Fruit fly (Drosophila melanogaster) whole organism, embryonic: ENCODE measurements around the gene CG31886.

Experiments used
- B-H2 ChIP-seq: fragments of 200-800 bp; sonication (Bioruptor generic); optimal IDR thresholded peaks from 2 replicates; lab custom pipeline; 2018; ENCODE audit warnings: missing biosample characterization, mild to moderate bottlenecking, missing genetic modification characterization
- CG12659 ChIP-seq: fragments of 200-800 bp; sonication (Bioruptor generic); optimal IDR thresholded peaks from 3 replicates; lab custom pipeline; 2017; ENCODE audit warnings: mild to moderate bottlenecking, missing biosample characterization, missing genetic modification reagents, missing genetic modification characterization
- CG13424 ChIP-seq: fragments of 200-800 bp; sonication (Bioruptor generic); optimal IDR thresholded peaks from 2 replicates; lab custom pipeline; 2019; ENCODE audit warnings: missing biosample characterization, mild to moderate bottlenecking, missing genetic modification characterization, moderate library complexity
- CG15269 ChIP-seq: fragments of 200-800 bp; sonication (Bioruptor generic); optimal IDR thresholded peaks from 2 replicates; lab custom pipeline; 2018; ENCODE audit warnings: missing biosample characterization, mild to moderate bottlenecking, missing genetic modification characterization, moderate library complexity
- CG16815 ChIP-seq: fragments of 200-800 bp; sonication (Bioruptor generic); optimal IDR thresholded peaks from 3 replicates; lab custom pipeline; 2017; ENCODE audit warnings: missing biosample characterization, mild to moderate bottlenecking, missing genetic modification characterization
- CG17361 ChIP-seq: fragments of 200-800 bp; sonication (Bioruptor generic); IDR thresholded peaks from 3 replicates; pipeline ENCODE4 v1.3.6; 2022; ENCODE audit warnings: missing biosample characterization, missing genetic modification characterization
- CG17568 ChIP-seq: fragments of 200-800 bp; sonication (Bioruptor generic); optimal IDR thresholded peaks from 2 replicates; lab custom pipeline; 2018; ENCODE audit warnings: missing biosample characterization, mild to moderate bottlenecking, missing genetic modification characterization, moderate library complexity
- CG17829 ChIP-seq: fragments of 200-800 bp; optimal IDR thresholded peaks from 2 replicates; lab custom pipeline; 2019; ENCODE audit warnings: missing biosample characterization, mild to moderate bottlenecking, missing genetic modification characterization, moderate library complexity
- CG1832 ChIP-seq: fragments of 200-800 bp; sonication (Bioruptor generic); optimal IDR thresholded peaks from 2 replicates; lab custom pipeline; 2017; ENCODE audit warnings: missing biosample characterization, mild to moderate bottlenecking, missing genetic modification characterization, inconsistent platforms
- CG32772 ChIP-seq: fragments of 200-800 bp; sonication (Bioruptor generic); IDR thresholded peaks from 2 replicates; pipeline ENCODE4 v1.3.6; 2022; ENCODE audit warnings: missing biosample characterization, missing genetic modification characterization
- CG34224 ChIP-seq: fragments of 200-800 bp; sonication (Bioruptor generic); IDR thresholded peaks from 3 replicates; pipeline ENCODE4 v1.3.6; 2022; ENCODE audit warnings: missing biosample characterization, missing genetic modification characterization; ENCODE audit not compliant: partially characterized antibody
- CG34376 ChIP-seq: fragments of 200-800 bp; sonication (Bioruptor generic); optimal IDR thresholded peaks from 2 replicates; lab custom pipeline; 2018; ENCODE audit warnings: missing biosample characterization, mild to moderate bottlenecking, missing genetic modification characterization
- CG42726 ChIP-seq: fragments of 200-800 bp; sonication (Bioruptor generic); IDR thresholded peaks from 2 replicates; pipeline ENCODE4 v1.3.6; 2022; ENCODE audit warnings: missing biosample characterization, missing genetic modification characterization; ENCODE audit not compliant: partially characterized antibody
- CG6272 ChIP-seq: fragments of 200-800 bp; sonication (Bioruptor generic); IDR thresholded peaks from 2 replicates; pipeline ENCODE4 v1.3.6; 2022; ENCODE audit warnings: missing biosample characterization, missing genetic modification characterization
- CG7372 ChIP-seq: fragments of 200-800 bp; sonication (Bioruptor generic); IDR thresholded peaks from 2 replicates; pipeline ENCODE4 v1.3.6; 2022; ENCODE audit warnings: missing biosample characterization, missing genetic modification characterization
- CG7556 ChIP-seq: fragments of 200-800 bp; sonication (Bioruptor generic); optimal IDR thresholded peaks from 2 replicates; lab custom pipeline; 2017; ENCODE audit warnings: missing biosample characterization, mild to moderate bottlenecking, missing genetic modification characterization
- CG8281 ChIP-seq: fragments of 200-800 bp; sonication (Bioruptor generic); optimal IDR thresholded peaks from 2 replicates; lab custom pipeline; 2018; ENCODE audit warnings: missing biosample characterization, mild to moderate bottlenecking, missing genetic modification characterization, moderate library complexity
- CG8924 ChIP-seq: fragments of 200-800 bp; optimal IDR thresholded peaks from 3 replicates; lab custom pipeline; 2019; ENCODE audit warnings: missing biosample characterization, mild to moderate bottlenecking, missing genetic modification characterization, moderate library complexity
- CG9215 ChIP-seq: fragments of 200-800 bp; sonication (Bioruptor generic); IDR thresholded peaks from 2 replicates; pipeline ENCODE4 v1.3.6; 2022; ENCODE audit warnings: missing biosample characterization, missing genetic modification characterization
- CG9817 ChIP-seq: fragments of 200-800 bp; sonication (Bioruptor generic); optimal IDR thresholded peaks from 2 replicates; lab custom pipeline; 2018; ENCODE audit warnings: missing biosample characterization, mild to moderate bottlenecking, missing genetic modification characterization, moderate library complexity
- CrebB ChIP-seq: fragments of 200-800 bp; sonication (Bioruptor generic); optimal IDR thresholded peaks from 3 replicates; lab custom pipeline; 2018; ENCODE audit warnings: missing biosample characterization, mild to moderate bottlenecking, missing genetic modification characterization
- E2f1 ChIP-seq: fragments of 200-800 bp; sonication (Bioruptor generic); IDR thresholded peaks from 2 replicates; pipeline ENCODE4 v1.3.6; 2022; ENCODE audit warnings: missing biosample characterization, missing genetic modification characterization
- GATAe ChIP-seq: fragments of 200-800 bp; sonication (Bioruptor generic); conservative IDR thresholded peaks from 2 replicates; pipeline ENCODE4 v1.3.6; 2022; ENCODE audit warnings: missing biosample characterization, missing genetic modification characterization
- Max ChIP-seq: fragments of 200-800 bp; sonication (Bioruptor generic); optimal IDR thresholded peaks from 2 replicates; lab custom pipeline; 2016; ENCODE audit warnings: missing biosample characterization, mild to moderate bottlenecking, missing genetic modification characterization
- Nf-YB ChIP-seq: fragments of 200-800 bp; sonication (Bioruptor generic); optimal IDR thresholded peaks from 3 replicates; lab custom pipeline; 2019; ENCODE audit warnings: missing biosample characterization, mild to moderate bottlenecking, missing genetic modification characterization, moderate library complexity
- Six4 ChIP-seq: fragments of 200-800 bp; sonication (Bioruptor generic); optimal IDR thresholded peaks from 2 replicates; lab custom pipeline; 2016; ENCODE audit warnings: missing biosample characterization, missing genetic modification characterization
- Stat92E ChIP-seq, 3 experiments: fragments of >200 bp in 2 of 3; fragments of 200-800 bp in 1 of 3; sonication (Bioruptor generic) in 1 of 3; optimal IDR thresholded peaks; 2 replicates each; lab custom pipeline; 2017 to 2019; ENCODE audit warnings: missing biosample characterization in 3 of 3, missing genetic modification characterization in 3 of 3, mild to moderate bottlenecking in 1 of 3, moderate library complexity in 1 of 3
- bcd ChIP-seq: fragments of 200-800 bp; sonication (Bioruptor generic); optimal IDR thresholded peaks from 2 replicates; lab custom pipeline; 2017; ENCODE audit warnings: missing biosample characterization, mild to moderate bottlenecking, missing genetic modification characterization
- cg ChIP-seq: fragments of 200-800 bp; sonication (Bioruptor generic); optimal IDR thresholded peaks from 3 replicates; lab custom pipeline; 2019; ENCODE audit warnings: missing biosample characterization, mild to moderate bottlenecking, missing genetic modification characterization, moderate library complexity
- danr ChIP-seq: fragments of 200-800 bp; sonication (Bioruptor generic); IDR thresholded peaks from 2 replicates; pipeline ENCODE4 v1.3.6; 2022; ENCODE audit warnings: missing biosample characterization, missing genetic modification characterization
- dimm ChIP-seq: fragments of 200-800 bp; sonication (Bioruptor generic); IDR thresholded peaks from 2 replicates; pipeline ENCODE4 v1.3.6; 2022; ENCODE audit warnings: missing biosample characterization, missing genetic modification characterization
- dpn ChIP-seq, 2 experiments: fragments of 200-800 bp; sonication (Bioruptor generic); optimal IDR thresholded peaks; 3 replicates each; lab custom pipeline; 2016; ENCODE audit warnings: missing biosample characterization in 2 of 2, missing genetic modification characterization in 2 of 2
- eve ChIP-seq, 2 experiments: fragments of >200 bp; optimal IDR thresholded peaks; 2 replicates each; lab custom pipeline; 2017; ENCODE audit warnings: missing biosample characterization in 2 of 2, missing genetic modification characterization in 2 of 2
- eyg ChIP-seq: fragments of 200-800 bp; sonication (Bioruptor generic); optimal IDR thresholded peaks from 3 replicates; lab custom pipeline; 2016; ENCODE audit warnings: missing biosample characterization, missing genetic modification characterization
- fd64A ChIP-seq: fragments of 200-800 bp; sonication (Bioruptor generic); optimal IDR thresholded peaks from 3 replicates; lab custom pipeline; 2018; ENCODE audit warnings: missing biosample characterization, mild to moderate bottlenecking, missing genetic modification characterization
- ftz-f1 ChIP-seq: fragments of 200-800 bp; sonication (Bioruptor generic); optimal IDR thresholded peaks from 2 replicates; lab custom pipeline; 2016; ENCODE audit warnings: missing biosample characterization, missing genetic modification characterization
- gfzf ChIP-seq: fragments of 200-800 bp; sonication (Bioruptor generic); optimal IDR thresholded peaks from 2 replicates; lab custom pipeline; 2016; ENCODE audit warnings: missing biosample characterization, mild to moderate bottlenecking, missing genetic modification characterization, moderate library complexity
- gsb-n ChIP-seq: fragments of 200-800 bp; sonication (Bioruptor generic); optimal IDR thresholded peaks from 3 replicates; lab custom pipeline; 2018; ENCODE audit warnings: missing biosample characterization, mild to moderate bottlenecking, missing genetic modification characterization
- gt ChIP-seq: fragments of 200-800 bp; sonication (Bioruptor generic); IDR thresholded peaks from 2 replicates; pipeline ENCODE4 v1.3.6; 2022; ENCODE audit warnings: missing biosample characterization, missing genetic modification characterization
- ind ChIP-seq: fragments of 200-800 bp; sonication (Bioruptor generic); optimal IDR thresholded peaks from 3 replicates; lab custom pipeline; 2016; ENCODE audit warnings: missing biosample characterization, missing genetic modification characterization
- jumu ChIP-seq: fragments of 200-800 bp; sonication (Bioruptor generic); optimal IDR thresholded peaks from 3 replicates; lab custom pipeline; 2016; ENCODE audit warnings: missing biosample characterization, missing genetic modification characterization
- kni ChIP-seq: fragments of 200-800 bp; sonication (Bioruptor generic); optimal IDR thresholded peaks from 3 replicates; lab custom pipeline; 2017; ENCODE audit warnings: mild to moderate bottlenecking, missing biosample characterization, missing genetic modification reagents, missing genetic modification characterization
- lov ChIP-seq, 2 experiments: fragments of 200-800 bp in 1 of 2; fragments of >200 bp in 1 of 2; sonication (Bioruptor generic) in 1 of 2; IDR thresholded peaks in 1 of 2; optimal IDR thresholded peaks in 1 of 2; 2 replicates in 1 of 2; 3 replicates in 1 of 2; pipeline versions ENCODE4 v1.3.6 to Lab custom; 2017 to 2022; ENCODE audit warnings: missing biosample characterization in 1 of 2, missing genetic modification characterization in 1 of 2
- odd ChIP-seq: fragments of 200-800 bp; sonication (Bioruptor generic); optimal IDR thresholded peaks from 2 replicates; lab custom pipeline; 2017; ENCODE audit warnings: missing biosample characterization, mild to moderate bottlenecking, missing genetic modification characterization
- p53 ChIP-seq: fragments of 200-800 bp; sonication (Bioruptor generic); optimal IDR thresholded peaks from 2 replicates; lab custom pipeline; 2016; ENCODE audit warnings: missing biosample characterization, missing genetic modification characterization
- salm ChIP-seq: fragments of 200-800 bp; sonication (Bioruptor generic); optimal IDR thresholded peaks from 2 replicates; lab custom pipeline; 2018; ENCODE audit warnings: missing biosample characterization, mild to moderate bottlenecking, missing genetic modification characterization
- sens ChIP-seq: fragments of 200-800 bp; sonication (Bioruptor generic); peaks from one replicate; lab custom pipeline; 2016; ENCODE audit warnings: missing biosample characterization, missing genetic modification characterization
- sim ChIP-seq: fragments of 200-800 bp; sonication (Bioruptor generic); IDR thresholded peaks from 2 replicates; pipeline ENCODE4 v1.3.6; 2022; ENCODE audit warnings: missing biosample characterization, missing genetic modification characterization

Gene CG31886

DNA sequence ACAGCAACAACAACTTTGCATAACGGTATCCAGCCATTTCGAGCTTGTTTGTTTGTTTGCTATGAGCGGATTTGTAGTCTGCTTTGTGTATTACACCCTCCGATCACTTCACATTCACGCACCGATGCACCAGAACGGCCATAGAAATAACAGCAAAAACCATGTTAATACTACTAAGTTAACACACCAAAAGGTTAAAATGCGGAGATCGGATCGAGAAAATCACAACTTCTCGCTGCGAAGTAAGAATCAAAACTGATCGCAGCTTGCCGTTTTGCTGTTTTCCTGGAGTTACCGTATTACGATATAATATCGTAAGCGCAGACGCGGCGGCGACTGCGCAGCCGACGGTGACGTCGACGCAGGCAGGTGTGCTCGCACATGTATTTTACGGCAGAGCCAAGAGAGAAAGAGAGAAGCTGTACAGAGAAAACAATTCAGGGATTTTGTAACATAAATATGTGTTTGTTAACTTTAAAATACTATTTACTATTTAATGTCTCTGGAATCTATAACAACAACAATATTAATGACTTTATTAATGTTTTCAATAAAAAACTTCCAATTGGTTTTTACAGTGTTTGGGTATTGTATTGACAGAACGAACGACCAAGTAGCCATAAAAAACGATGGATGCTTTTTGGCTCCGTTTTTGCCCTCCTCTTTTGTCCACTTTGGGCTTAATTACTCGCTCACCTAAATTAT lies 25.9 kb upstream of the CG31886 start, which contains the start of gene CG13101 (continued):
- TF ChIP-seq lov (optimal IDR thresholded peaks at IDR 0.05; lab: Kevin White, UChicago) = no peak
- peak; percentile 85; the same call in 2 of the 3 replicates for TF ChIP-seq lov (GFP tag; IDR thresholded peaks at IDR 0.05; lab: Robert Waterston, UW)
- no peak for TF ChIP-seq gfzf (GFP tag; lab: Kevin White, UChicago)
- TF ChIP-seq CG7372 (GFP tag; lab: Robert Waterston, UW) = peak; percentile 90
- TF ChIP-seq eve (GFP tag; optimal IDR thresholded peaks at IDR 0.05; lab: Kevin White, UChicago) = peak in 1 of 2 experiments; percentile 86
- no peak for TF ChIP-seq kni (GFP tag; lab: Kevin White, UChicago)
- TF ChIP-seq sim (GFP tag; lab: Robert Waterston, UW) = peak; percentile 88
- peak; percentile 91 for TF ChIP-seq CrebB (tag; lab: Kevin White, UChicago)
- TF ChIP-seq CG42726 (GFP tag; lab: Robert Waterston, UW) = no peak
- TF ChIP-seq GATAe = peak; percentile 49; the same call in 1 of the 2 replicates
- TF ChIP-seq CG12659 = peak; percentile 94
- TF ChIP-seq CG34224 (GFP tag; lab: Robert Waterston, UW) = 0 out of 3 replicates have a peak, but pooled peaks have one; percentile 9
- TF ChIP-seq CG7556 = peak; percentile 95
- TF ChIP-seq dpn (GFP tag; optimal IDR thresholded peaks at IDR 0.05; lab: Kevin White, UChicago) = peak; percentile 86 to 91
- peak; percentile 87 for TF ChIP-seq CG8281 (tag; lab: Kevin White, UChicago)
- no peak for TF ChIP-seq B-H2 (GFP tag; lab: Kevin White, UChicago)
- peak; percentile 72 for TF ChIP-seq dimm (GFP tag; lab: Robert Waterston, UW)
- TF ChIP-seq fd64A (GFP tag; lab: Kevin White, UChicago) = peak; percentile 53
- TF ChIP-seq Max = peak; percentile 85
- peak; percentile 82 for TF ChIP-seq CG9817 (tag; lab: Kevin White, UChicago)
- TF ChIP-seq CG17568 (GFP tag; lab: Kevin White, UChicago) = peak; percentile 91
- peak in 1 of 3 experiments; percentile 83 for TF ChIP-seq Stat92E (GFP tag; optimal IDR thresholded peaks at IDR 0.05; lab: Kevin White, UChicago)
- TF ChIP-seq sens (GFP tag; lab: Kevin White, UChicago) = peak; percentile 98
- TF ChIP-seq gsb-n = peak; percentile 95
- no peak for TF ChIP-seq cg (GFP tag; lab: Kevin White, UChicago)
- TF ChIP-seq ftz-f1 (GFP tag; lab: Kevin White, UChicago) = peak; percentile 24
- peak; percentile 85 for TF ChIP-seq danr (GFP tag; lab: Robert Waterston, UW)
- peak; percentile 62 for TF ChIP-seq CG34376 (GFP tag; lab: Kevin White, UChicago)
- TF ChIP-seq gt (GFP tag; lab: Robert Waterston, UW) = peak; percentile 69
- TF ChIP-seq CG32772 = peak; percentile 92
- TF ChIP-seq CG16815 (GFP tag; lab: Kevin White, UChicago) = peak; percentile 76
- peak; percentile 95 for TF ChIP-seq CG8924 (tag; lab: Kevin White, UChicago)
- peak; percentile 83 for TF ChIP-seq Nf-YB (GFP tag; lab: Kevin White, UChicago)
- TF ChIP-seq CG15269 (tag; lab: Kevin White, UChicago) = peak; percentile 95
- TF ChIP-seq CG17829 = peak; percentile 96
- TF ChIP-seq E2f1 = peak; percentile 95
- peak; percentile 72 for TF ChIP-seq eyg
- peak; percentile 91 for TF ChIP-seq CG17361 (GFP tag; lab: Robert Waterston, UW)
- peak; percentile 92 for TF ChIP-seq bcd (GFP tag; lab: Kevin White, UChicago)
- no peak; the same call in none of the 2 replicates for TF ChIP-seq CG6272 (GFP tag; lab: Robert Waterston, UW)
- peak; percentile 90 for TF ChIP-seq ind (GFP tag; lab: Kevin White, UChicago)
- peak; percentile 5 for TF ChIP-seq p53 (GFP tag; lab: Kevin White, UChicago)
- peak; percentile 80 for TF ChIP-seq jumu (GFP tag; lab: Kevin White, UChicago)
- no peak for TF ChIP-seq CG1832 (GFP tag; lab: Kevin White, UChicago)
- TF ChIP-seq odd = peak; percentile 90
- peak; percentile 94 for TF ChIP-seq CG13424 (tag; lab: Kevin White, UChicago)
- TF ChIP-seq CG9215 = peak; percentile 87
- peak; percentile 83 for TF ChIP-seq Six4
- peak; percentile 88 for TF ChIP-seq salm
